Worm (Caenorhabditis elegans) whole organism, L4 larva: ENCODE measurements around the gene T25C12.3.

Experiments
- F26F4.8 ChIP-seq: fragments of 200-800 bp; sonication (Bioruptor generic); conservative IDR thresholded peaks from 2 replicates; pipeline ENCODE4 v1.3.6; 2022; ENCODE audit warnings: missing genetic modification characterization, missing compliant biosample characterization
- F37D6.2 ChIP-seq: sonication (generic microtip); optimal IDR thresholded peaks from 2 replicates; lab custom pipeline; 2016; ENCODE audit warnings: mild to moderate bottlenecking, missing genetic modification characterization, missing compliant biosample characterization
- T20F7.1 ChIP-seq: fragments of 200-800 bp; sonication (Bioruptor generic); optimal IDR thresholded peaks from 2 replicates; lab custom pipeline; 2018; ENCODE audit warnings: mild to moderate bottlenecking, missing genetic modification characterization, missing compliant biosample characterization
- T26A8.4 ChIP-seq: fragments of 200-800 bp; sonication (Bioruptor generic); IDR thresholded peaks from 2 replicates; pipeline ENCODE4 v1.3.6; 2022; ENCODE audit warnings: missing genetic modification characterization, missing compliant biosample characterization
- Y105C5A.15 ChIP-seq: fragments of 200-800 bp; sonication (Bioruptor generic); IDR thresholded peaks from 2 replicates; pipeline ENCODE4 v1.3.6; 2022; ENCODE audit warnings: missing genetic modification characterization, missing compliant biosample characterization
- aha-1 ChIP-seq: fragments of 150-350 bp; peaks from one replicate; lab custom pipeline; 2014; ENCODE audit warnings: missing biosample characterization, missing genetic modification characterization
- attf-4 ChIP-seq: sonication (generic microtip); optimal IDR thresholded peaks from 3 replicates; lab custom pipeline; 2017; ENCODE audit warnings: missing biosample characterization, missing genetic modification characterization
- ceh-62 ChIP-seq: sonication (generic microtip); optimal IDR thresholded peaks from 2 replicates; lab custom pipeline; 2017; ENCODE audit warnings: missing biosample characterization, missing genetic modification characterization
- ctbp-1 ChIP-seq: fragments of 200-800 bp; sonication (Bioruptor generic); IDR thresholded peaks from 2 replicates; pipeline ENCODE4 v1.3.6; 2022; ENCODE audit warnings: missing genetic modification reagents, missing genetic modification characterization, missing compliant biosample characterization
- daf-16 ChIP-seq, 3 experiments: sonication (generic microtip); optimal IDR thresholded peaks; 2 replicates each; lab custom pipeline; 2016 to 2017; ENCODE audit warnings: missing genetic modification characterization in 3 of 3, missing genetic modification reagents in 3 of 3, mild to moderate bottlenecking in 2 of 3, missing compliant biosample characterization in 2 of 3, missing biosample characterization in 1 of 3, moderate library complexity in 1 of 3
- daf-8 ChIP-seq: fragments of 200-800 bp; sonication (Bioruptor generic); IDR thresholded peaks from 2 replicates; pipeline ENCODE4 v1.3.6; 2022; ENCODE audit warnings: missing genetic modification characterization, missing compliant biosample characterization
- dmd-6 ChIP-seq: fragments of 200-800 bp; sonication (Bioruptor generic); IDR thresholded peaks from 2 replicates; pipeline ENCODE4 v1.3.6; 2022; ENCODE audit warnings: missing genetic modification reagents, missing genetic modification characterization, missing compliant biosample characterization
- dve-1 ChIP-seq: sonication (generic microtip); optimal IDR thresholded peaks from 2 replicates; lab custom pipeline; 2017; ENCODE audit warnings: antibody characterized with exemption, mild to moderate bottlenecking, missing genetic modification characterization, missing compliant biosample characterization; ENCODE audit not compliant: insufficient read depth
- egl-43 ChIP-seq: fragments of 200-800 bp; sonication (Bioruptor generic); IDR thresholded peaks from 2 replicates; pipeline ENCODE4 v1.3.6; 2022; ENCODE audit warnings: missing genetic modification reagents, missing genetic modification characterization, missing compliant biosample characterization
- hif-1 ChIP-seq, 2 experiments: sonication (generic microtip); optimal IDR thresholded peaks; 2 replicates each; lab custom pipeline; 2016 to 2017; ENCODE audit warnings: missing compliant biosample characterization in 2 of 2, missing genetic modification characterization in 2 of 2, missing genetic modification reagents in 2 of 2, missing genotype in 2 of 2, mild to moderate bottlenecking in 1 of 2
- hlh-30 ChIP-seq: sonication (generic microtip); optimal IDR thresholded peaks from 2 replicates; lab custom pipeline; 2017; ENCODE audit warnings: antibody characterized with exemption, mild to moderate bottlenecking, missing genetic modification characterization, missing compliant biosample characterization; ENCODE audit not compliant: insufficient read depth
- hmg-1.1 ChIP-seq: fragments of 200-800 bp; sonication (Bioruptor generic); IDR thresholded peaks from 2 replicates; pipeline ENCODE4 v1.3.6; 2022; ENCODE audit warnings: missing genetic modification reagents, missing genetic modification characterization, missing compliant biosample characterization
- lim-7 ChIP-seq: fragments of 200-800 bp; sonication (Bioruptor generic); IDR thresholded peaks from 2 replicates; pipeline ENCODE4 v1.3.6; 2022; ENCODE audit warnings: missing genetic modification characterization, missing compliant biosample characterization
- lin-1 ChIP-seq: fragments of 200-800 bp; sonication (Bioruptor generic); IDR thresholded peaks from 2 replicates; pipeline ENCODE4 v1.3.6; 2022; ENCODE audit warnings: missing genetic modification reagents, missing genetic modification characterization, missing compliant biosample characterization
- lin-15B ChIP-seq: fragments of 150-350 bp; sonication (generic microtip); optimal IDR thresholded peaks from 3 replicates; lab custom pipeline; 2014; ENCODE audit warnings: missing biosample characterization, missing genetic modification characterization
- lin-38 ChIP-seq: fragments of 200-800 bp; sonication (Bioruptor generic); IDR thresholded peaks from 2 replicates; pipeline ENCODE4 v1.3.6; 2022; ENCODE audit warnings: missing genetic modification reagents, missing genetic modification characterization, missing compliant biosample characterization
- lir-3 ChIP-seq: sonication (generic microtip); optimal IDR thresholded peaks from 2 replicates; lab custom pipeline; 2016; ENCODE audit warnings: mild to moderate bottlenecking, missing genetic modification characterization, missing compliant biosample characterization
- lsy-2 ChIP-seq, 2 experiments: fragments of 150-350 bp in 1 of 2; sonication (generic microtip) in 1 of 2; optimal IDR thresholded peaks; 2 replicates each; lab custom pipeline; 2014 to 2017; ENCODE audit warnings: missing biosample characterization in 2 of 2, missing genetic modification characterization in 2 of 2
- madf-5 ChIP-seq, 2 experiments: fragments of 200-800 bp; sonication (Bioruptor generic); IDR thresholded peaks; 2 replicates each; pipeline ENCODE4 v1.3.6; 2022; ENCODE audit warnings: missing compliant biosample characterization in 2 of 2, missing genetic modification characterization in 2 of 2
- madf-9 ChIP-seq: fragments of 200-800 bp; sonication (Bioruptor generic); conservative IDR thresholded peaks from 2 replicates; pipeline ENCODE4 v1.3.6; 2022; ENCODE audit warnings: missing genetic modification reagents, missing genetic modification characterization, missing compliant biosample characterization
- mdl-1 ChIP-seq, 2 experiments: fragments of 150-350 bp in 1 of 2; sonication (generic microtip) in 1 of 2; optimal IDR thresholded peaks; 2 replicates each; lab custom pipeline; 2014 to 2017; ENCODE audit warnings: missing biosample characterization in 2 of 2, missing genetic modification characterization in 2 of 2
- mep-1 ChIP-seq: fragments of 150-350 bp; sonication (generic microtip); optimal IDR thresholded peaks from 3 replicates; lab custom pipeline; 2014; ENCODE audit warnings: missing biosample characterization, missing genetic modification characterization
- mes-2 ChIP-seq: sonication (generic microtip); optimal IDR thresholded peaks from 2 replicates; lab custom pipeline; 2016; ENCODE audit warnings: missing genotype, mild to moderate bottlenecking, missing genetic modification characterization, missing compliant biosample characterization; ENCODE audit not compliant: poor library complexity, severe bottlenecking
- nhr-102 ChIP-seq: sonication (generic microtip); optimal IDR thresholded peaks from 2 replicates; lab custom pipeline; 2016; ENCODE audit warnings: mild to moderate bottlenecking, missing genetic modification characterization, moderate library complexity, missing compliant biosample characterization
- nhr-11 ChIP-seq: fragments of 150-350 bp; optimal IDR thresholded peaks from 2 replicates; lab custom pipeline; 2014; ENCODE audit warnings: missing biosample characterization, missing genetic modification characterization
- nhr-111 ChIP-seq: fragments of 200-800 bp; sonication (Bioruptor generic); optimal IDR thresholded peaks from 2 replicates; lab custom pipeline; 2018; ENCODE audit warnings: mild to moderate bottlenecking, missing genetic modification characterization, missing compliant biosample characterization
- nhr-237 ChIP-seq: sonication (generic microtip); optimal IDR thresholded peaks from 2 replicates; lab custom pipeline; 2017; ENCODE audit warnings: missing biosample characterization, missing genetic modification characterization
- nhr-25 ChIP-seq: sonication (generic microtip); optimal IDR thresholded peaks from 2 replicates; lab custom pipeline; 2017; ENCODE audit warnings: missing genetic modification characterization, mild to moderate bottlenecking, missing compliant biosample characterization, antibody characterized with exemption, moderate library complexity, borderline replicate concordance; ENCODE audit not compliant: insufficient read depth
- nhr-28 ChIP-seq: fragments of 150-350 bp; optimal IDR thresholded peaks from 2 replicates; lab custom pipeline; 2014; ENCODE audit warnings: missing biosample characterization, missing genetic modification characterization
- nhr-41 ChIP-seq: fragments of 200-800 bp; sonication (Bioruptor generic); IDR thresholded peaks from 2 replicates; pipeline ENCODE4 v1.3.6; 2022; ENCODE audit warnings: missing genetic modification reagents, missing genetic modification characterization, missing compliant biosample characterization
- nhr-48 ChIP-seq: sonication (generic microtip); optimal IDR thresholded peaks from 2 replicates; lab custom pipeline; 2016; ENCODE audit warnings: mild to moderate bottlenecking, missing genetic modification characterization, missing compliant biosample characterization
- pqm-1 ChIP-seq: sonication (generic microtip); optimal IDR thresholded peaks from 2 replicates; lab custom pipeline; 2017; ENCODE audit warnings: missing biosample characterization, missing genetic modification characterization
- rbr-2 ChIP-seq: sonication (generic microtip); optimal IDR thresholded peaks from 2 replicates; lab custom pipeline; 2016; ENCODE audit warnings: missing genotype, missing genetic modification characterization, missing compliant biosample characterization
- set-16 ChIP-seq: fragments of 200-800 bp; sonication (Bioruptor generic); IDR thresholded peaks from 2 replicates; pipeline ENCODE4 v1.3.6; 2022; ENCODE audit warnings: missing genetic modification reagents, missing genetic modification characterization, missing compliant biosample characterization
- skn-1 ChIP-seq: fragments of 150-350 bp; optimal IDR thresholded peaks from 2 replicates; lab custom pipeline; 2014; ENCODE audit warnings: missing biosample characterization, missing genetic modification characterization
- spr-1 ChIP-seq: sonication (generic microtip); optimal IDR thresholded peaks from 2 replicates; lab custom pipeline; 2016; ENCODE audit warnings: mild to moderate bottlenecking, missing genetic modification characterization, missing compliant biosample characterization
- spr-3 ChIP-seq: fragments of 200-800 bp; sonication (Bioruptor generic); optimal IDR thresholded peaks from 2 replicates; lab custom pipeline; 2018; ENCODE audit warnings: mild to moderate bottlenecking, missing genetic modification characterization, missing compliant biosample characterization
- unc-130 ChIP-seq: sonication (generic microtip); optimal IDR thresholded peaks from 2 replicates; lab custom pipeline; 2016; ENCODE audit warnings: missing genetic modification reagents, missing genetic modification characterization, missing compliant biosample characterization
- ztf-7 ChIP-seq: fragments of 150-350 bp; optimal IDR thresholded peaks from 2 replicates; lab custom pipeline; 2014; ENCODE audit warnings: missing biosample characterization, missing genetic modification characterization

The T25C12.3 gene

DNA sequence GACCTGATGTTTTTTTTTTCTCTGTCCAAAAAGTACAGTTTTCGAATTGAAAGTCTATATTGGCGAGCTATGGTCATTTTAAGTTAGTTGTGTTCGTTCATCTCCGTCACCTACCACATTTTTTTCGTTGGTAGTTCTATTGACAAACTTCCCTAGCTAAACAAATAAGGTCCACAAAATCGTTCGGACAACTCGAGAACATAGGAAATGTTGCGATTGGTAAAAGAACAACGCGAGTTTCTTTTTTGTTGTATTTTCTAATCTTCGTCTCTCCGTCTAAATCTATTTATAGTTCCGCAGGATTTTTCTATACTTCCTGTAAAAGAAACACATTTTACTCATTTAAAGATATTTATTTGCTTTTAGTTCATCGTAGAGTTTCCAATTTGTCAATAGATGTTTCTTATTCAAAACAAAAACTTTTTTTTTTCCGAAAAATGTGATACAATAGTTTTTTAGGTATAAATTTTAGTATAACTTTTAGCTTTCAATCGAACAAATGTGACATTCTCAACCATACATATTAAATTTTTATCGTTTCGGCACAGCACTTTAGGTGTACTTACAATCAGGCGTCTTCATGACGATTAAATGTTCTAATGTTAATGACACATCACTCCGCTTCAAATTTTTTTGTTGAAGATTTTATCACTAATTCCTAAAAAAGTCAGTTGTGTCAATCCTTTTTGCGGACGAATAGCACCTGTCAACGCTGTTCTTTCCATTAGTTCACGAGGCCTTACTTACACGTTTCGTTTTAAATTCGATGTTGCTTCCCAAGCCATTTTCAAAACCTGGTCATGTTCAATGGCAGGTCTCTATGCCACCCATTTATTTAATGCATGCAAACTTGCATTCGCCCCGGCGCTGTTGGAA, 33.1 kb downstream of the T25C12.3 start (continued):
- TF ChIP-seq spr-3 (GFP tag; lab: Kevin White, UChicago) (no peak), T20F7.1 (GFP tag; lab: Kevin White, UChicago) (no peak), hif-1 (tag; optimal IDR thresholded peaks at IDR 0.05; lab: Kevin White, UChicago) (no peak), nhr-111 (no peak), ztf-7 (tag; lab: Kevin White, UChicago) (no peak), mdl-1 (tag; optimal IDR thresholded peaks at IDR 0.05; lab: Kevin White, UChicago) (no peak), ctbp-1 (GFP tag; lab: Robert Waterston, UW) (no peak), lin-1 (no peak), lir-3 (tag; lab: Kevin White, UChicago) (no peak), nhr-28 (peak; percentile 53), nhr-25 (tag; lab: Kevin White, UChicago) (no peak), mes-2 (tag; lab: Kevin White, UChicago) (peak; percentile 11)

DNA sequence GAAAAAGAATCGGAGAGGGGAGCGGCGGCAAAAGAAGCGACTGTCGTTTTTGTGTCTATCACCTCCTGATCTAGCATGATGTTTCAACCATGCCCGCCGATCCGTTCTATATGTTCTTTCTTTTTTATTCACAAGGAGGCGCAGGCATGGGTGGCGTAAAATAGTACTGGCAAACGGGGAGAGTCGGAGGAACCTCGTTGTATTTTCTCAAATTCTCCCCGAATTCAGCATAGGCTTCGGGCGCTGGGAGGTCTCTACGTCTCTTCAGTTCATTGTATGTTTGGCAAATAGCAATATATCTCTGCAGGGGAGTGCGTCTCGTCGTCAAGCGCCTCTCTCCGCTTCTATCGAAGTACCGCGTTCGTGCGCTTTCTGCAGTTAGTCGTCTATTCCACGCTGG, 34.6 kb downstream of the T25C12.3 start, which contains the start of gene lin-14:
Gene lin-14 (plus strand): TSS at position 346 of the 400 bp plus-strand sequence.
- TF ChIP-seq unc-130 (GFP tag; lab: Kevin White, UChicago) (no peak), lir-3 (tag; lab: Kevin White, UChicago) (no peak), dmd-6 (GFP tag; lab: Robert Waterston, UW) (peak; percentile 45; the same call in 1 of the 2 replicates), hlh-30 (tag; lab: Kevin White, UChicago) (peak; percentile 83), mes-2 (tag; lab: Kevin White, UChicago) (peak; percentile 44), attf-4 (tag; lab: Kevin White, UChicago) (peak; percentile 49), F26F4.8 (GFP tag; lab: Robert Waterston, UW) (no peak), rbr-2 (tag; lab: Kevin White, UChicago) (peak; percentile 54), skn-1 (tag; lab: Kevin White, UChicago) (no peak), T26A8.4 (GFP tag; lab: Robert Waterston, UW) (0 out of 2 replicates have a peak, but pooled peaks have one; percentile 45), madf-5 (GFP tag; IDR thresholded peaks at IDR 0.05; lab: Robert Waterston, UW) (no peak), madf-9 (GFP tag; lab: Robert Waterston, UW) (0 out of 2 replicates have a peak, but pooled peaks have one; percentile 31), lim-7 (GFP tag; lab: Robert Waterston, UW) (no peak), daf-16 (GFP tag; optimal IDR thresholded peaks at IDR 0.05; lab: Kevin White, UChicago) (peak in 1 of 2 experiments; percentile 27), daf-16 (tag; optimal IDR thresholded peaks at IDR 0.05; lab: Kevin White, UChicago) (peak; percentile 13), dve-1 (tag; lab: Kevin White, UChicago) (peak; percentile 76), daf-8 (no peak), aha-1 (tag; lab: Kevin White, UChicago) (peak; percentile 91), nhr-111 (no peak), nhr-102 (tag; lab: Kevin White, UChicago) (peak; percentile 18), nhr-11 (tag; lab: Kevin White, UChicago) (peak; percentile 12), nhr-48 (tag; lab: Kevin White, UChicago) (peak; percentile 34), Y105C5A.15 (GFP tag; lab: Robert Waterston, UW) (no peak), egl-43 (0 out of 2 replicates have a peak, but pooled peaks have one; percentile 33), spr-1 (peak; percentile 1), hmg-1.1 (GFP tag; lab: Robert Waterston, UW) (peak; percentile 73), F37D6.2 (tag; lab: Kevin White, UChicago) (no peak), lsy-2 (tag; optimal IDR thresholded peaks at IDR 0.05; lab: Kevin White, UChicago) (peak; percentile 9 to 52), nhr-25 (tag; lab: Kevin White, UChicago) (peak; percentile 48), nhr-237 (tag; lab: Kevin White, UChicago) (no peak), ztf-7 (tag; lab: Kevin White, UChicago) (no peak), lin-15B (no peak), lin-1 (0 out of 2 replicates have a peak, but pooled peaks have one; percentile 9), mdl-1 (tag; optimal IDR thresholded peaks at IDR 0.05; lab: Kevin White, UChicago) (peak; percentile 47 to 69), set-16 (peak; percentile 40; the same call in 1 of the 2 replicates), nhr-28 (peak; percentile 79), lin-38 (peak; percentile 16; the same call in 1 of the 2 replicates), mep-1 (peak; percentile 71), pqm-1 (tag; lab: Kevin White, UChicago) (no peak), nhr-41 (GFP tag; lab: Robert Waterston, UW) (0 out of 2 replicates have a peak, but pooled peaks have one; percentile 15), ceh-62 (tag; lab: Kevin White, UChicago) (no peak)
